Fruit fly (Drosophila melanogaster): ENCODE data around the gene Task7.

Gene Task7

dm6 chr3R:9430344-9431253, 18.5 kb upstream of the Task7 start:
- TF ChIP-seq noc (tag; optimal IDR thresholded peaks at IDR 0.05) = peak; percentile 78

dm6 chr3R:9428988-9429387, 16.9 kb upstream of the Task7 start:
- TF ChIP-seq noc (tag; optimal IDR thresholded peaks at IDR 0.05) = peak; percentile 90

dm6 chr3R:9428189-9428699, 16.2 kb upstream of the Task7 start:
- no peak for TF ChIP-seq noc (tag; optimal IDR thresholded peaks at IDR 0.05)

- TF ChIP-seq noc (tag; optimal IDR thresholded peaks at IDR 0.05) = no peak
These were observed 15.2 kb upstream of the Task7 start for dm6 chr3R:9427328-9427727.

- no peak for TF ChIP-seq noc (tag; optimal IDR thresholded peaks at IDR 0.05)
These were observed 12.1 kb upstream of the Task7 start for dm6 chr3R:9424061-9424665.

- TF ChIP-seq noc (tag; optimal IDR thresholded peaks at IDR 0.05) = no peak
These were observed 10.2 kb upstream of the Task7 start for dm6 chr3R:9422338-9422737.

- no peak for TF ChIP-seq noc (tag; optimal IDR thresholded peaks at IDR 0.05)
These were observed 8.5 kb upstream of the Task7 start for dm6 chr3R:9420439-9421234.

dm6 chr3R:9419300-9419652, 7.2 kb upstream of the Task7 start:
- TF ChIP-seq noc (tag; optimal IDR thresholded peaks at IDR 0.05) = no peak

dm6 chr3R:9418373-9419299, 6.5 kb upstream of the Task7 start:
- no peak for TF ChIP-seq noc (tag; optimal IDR thresholded peaks at IDR 0.05)

- TF ChIP-seq noc (tag; optimal IDR thresholded peaks at IDR 0.05) = peak; percentile 61
These were observed 5.7 kb upstream of the Task7 start, which contains the start of gene ps for dm6 chr3R:9417577-9418334. Gene ps (plus strand): TSS chr3R:9417940.

dm6 chr3R:9416951-9417350, 4.9 kb upstream of the Task7 start:
- no peak for TF ChIP-seq noc (tag; optimal IDR thresholded peaks at IDR 0.05)

- TF ChIP-seq noc (tag; optimal IDR thresholded peaks at IDR 0.05) = no peak
These were observed 1.9 kb downstream of the Task7 start, which contains the start of gene betaTub85D for dm6 chr3R:9410182-9410581. Gene betaTub85D (minus strand): TSS chr3R:9410282.

dm6 chr3R:9408069-9408468, 4.0 kb downstream of the Task7 start, which contains the start of gene CG44261:
Gene CG44261 (minus strand): TSS chr3R:9408169.
- no peak for TF ChIP-seq noc (tag; optimal IDR thresholded peaks at IDR 0.05)

dm6 chr3R:9404104-9404512, 8.0 kb downstream of the Task7 start, which contains the start of the genes CG9356, BBIP1 and CG8135:
Gene CG9356 (minus strand): TSS chr3R:9404269.
Gene BBIP1 (plus strand): TSS chr3R:9404385.
Gene CG8135 (plus strand): TSS chr3R:9404385.
- TF ChIP-seq noc (tag; optimal IDR thresholded peaks at IDR 0.05) = peak; percentile 65
